Worm (Caenorhabditis elegans) whole organism, L3 larva: ENCODE results near the gene Y39G8B.13.
A peak's percentile ranks its signal among the peaks of the same experiment; 100 is the strongest.
"Not testable (repeated sequence)": the region's sequence is repeated elsewhere in the genome, so short reads cannot be mapped to it uniquely, and the experiment has no call there.

Experiments
- R02D3.7 ChIP-seq: fragments of 150-350 bp; optimal IDR thresholded peaks from 2 replicates; lab custom pipeline; 2014; ENCODE audit warnings: missing biosample characterization, missing genetic modification characterization
- ZK546.5 ChIP-seq: sonication (generic microtip); optimal IDR thresholded peaks from 2 replicates; lab custom pipeline; 2017; ENCODE audit warnings: missing biosample characterization, missing genetic modification characterization
- aly-2 ChIP-seq: fragments of 150-350 bp; optimal IDR thresholded peaks from 2 replicates; lab custom pipeline; 2014; ENCODE audit warnings: missing biosample characterization, missing genetic modification characterization
- ama-1 ChIP-seq: fragments of 150-350 bp; optimal IDR thresholded peaks from 2 replicates; lab custom pipeline; 2018
- ceh-16 ChIP-seq: sonication (generic microtip); optimal IDR thresholded peaks from 2 replicates; lab custom pipeline; 2017; ENCODE audit warnings: missing biosample characterization, missing genetic modification characterization
- ceh-28 ChIP-seq: fragments of 150-350 bp; optimal IDR thresholded peaks from 2 replicates; lab custom pipeline; 2014; ENCODE audit warnings: missing biosample characterization, missing genetic modification reagents, missing genetic modification characterization
- ceh-82 ChIP-seq: fragments of 150-350 bp; optimal IDR thresholded peaks from 2 replicates; lab custom pipeline; 2014; ENCODE audit warnings: missing biosample characterization, missing genetic modification characterization
- ceh-9 ChIP-seq: sonication (generic microtip); optimal IDR thresholded peaks from 2 replicates; lab custom pipeline; 2018; ENCODE audit warnings: missing biosample characterization, missing genetic modification characterization
- daf-12 ChIP-seq: fragments of 150-350 bp; optimal IDR thresholded peaks from 2 replicates; lab custom pipeline; 2014; ENCODE audit warnings: missing biosample characterization, missing genetic modification reagents, missing genetic modification characterization
- egl-27 ChIP-seq: sonication (generic microtip); optimal IDR thresholded peaks from 4 replicates; lab custom pipeline; 2017; ENCODE audit warnings: missing biosample characterization, missing genetic modification reagents, missing genetic modification characterization
- egl-5 ChIP-seq: fragments of 150-350 bp; optimal IDR thresholded peaks from 2 replicates; lab custom pipeline; 2017; ENCODE audit warnings: missing biosample characterization, missing genetic modification reagents, missing genetic modification characterization, inconsistent platforms
- elt-1 ChIP-seq: fragments of 150-350 bp; optimal IDR thresholded peaks from 2 replicates; lab custom pipeline; 2014; ENCODE audit warnings: missing biosample characterization, missing genetic modification characterization
- elt-2 ChIP-seq: sonication (generic microtip); optimal IDR thresholded peaks from 2 replicates; lab custom pipeline; 2016; ENCODE audit warnings: missing genetic modification reagents, mild to moderate bottlenecking, missing genetic modification characterization, missing compliant biosample characterization
- elt-3 ChIP-seq, 3 experiments: fragments of 150-350 bp in 1 of 3; sonication (generic microtip) in 2 of 3; optimal IDR thresholded peaks; 2 replicates in 2 of 3; 4 replicates in 1 of 3; lab custom pipeline; 2014 to 2017; ENCODE audit warnings: missing biosample characterization in 3 of 3, missing genetic modification characterization in 3 of 3
- eor-1 ChIP-seq, 2 experiments: fragments of 150-350 bp; optimal IDR thresholded peaks; 2 replicates each; lab custom pipeline; 2014 to 2018; ENCODE audit warnings: missing biosample characterization in 2 of 2, missing genetic modification characterization in 2 of 2
- fkh-10 ChIP-seq: sonication (generic microtip); optimal IDR thresholded peaks from 2 replicates; lab custom pipeline; 2017; ENCODE audit warnings: missing biosample characterization, missing genetic modification reagents, missing genetic modification characterization
- fkh-2 ChIP-seq: fragments of 150-350 bp; optimal IDR thresholded peaks from 2 replicates; lab custom pipeline; 2014; ENCODE audit warnings: missing biosample characterization, missing genetic modification reagents, missing genetic modification characterization
- fos-1 ChIP-seq: fragments of 150-350 bp; optimal IDR thresholded peaks from 2 replicates; lab custom pipeline; 2014; ENCODE audit warnings: missing biosample characterization, missing genetic modification characterization
- hmg-11 ChIP-seq: sonication (generic microtip); optimal IDR thresholded peaks from 2 replicates; lab custom pipeline; 2016; ENCODE audit warnings: missing genetic modification characterization, missing compliant biosample characterization
- jun-1 ChIP-seq: fragments of 150-350 bp; optimal IDR thresholded peaks from 2 replicates; lab custom pipeline; 2014; ENCODE audit warnings: missing biosample characterization, missing genetic modification reagents, missing genetic modification characterization
- lin-15B ChIP-seq: fragments of 150-350 bp; optimal IDR thresholded peaks from 2 replicates; lab custom pipeline; 2014; ENCODE audit warnings: missing biosample characterization, missing genetic modification characterization
- lsy-12 ChIP-seq: sonication (generic microtip); optimal IDR thresholded peaks from 2 replicates; lab custom pipeline; 2016; ENCODE audit warnings: mild to moderate bottlenecking, missing genetic modification characterization, missing compliant biosample characterization
- mdl-1 ChIP-seq: fragments of 150-350 bp; optimal IDR thresholded peaks from 2 replicates; lab custom pipeline; 2014; ENCODE audit warnings: missing biosample characterization, missing genetic modification characterization
- mml-1 ChIP-seq: fragments of 150-350 bp; sonication (generic microtip); optimal IDR thresholded peaks from 3 replicates; lab custom pipeline; 2014; ENCODE audit warnings: missing biosample characterization, missing genetic modification characterization
- nfya-1 ChIP-seq: sonication (generic microtip); optimal IDR thresholded peaks from 2 replicates; lab custom pipeline; 2017; ENCODE audit warnings: missing genetic modification characterization, mild to moderate bottlenecking, missing compliant biosample characterization, antibody characterized with exemption, moderate library complexity; ENCODE audit not compliant: insufficient read depth
- nhr-11 ChIP-seq: fragments of 150-350 bp; optimal IDR thresholded peaks from 2 replicates; lab custom pipeline; 2014; ENCODE audit warnings: missing biosample characterization, missing genetic modification characterization
- nhr-12 ChIP-seq: fragments of 150-350 bp; optimal IDR thresholded peaks from 2 replicates; lab custom pipeline; 2014; ENCODE audit warnings: missing biosample characterization, missing genetic modification characterization
- nhr-23 ChIP-seq: fragments of 150-350 bp; optimal IDR thresholded peaks from 2 replicates; lab custom pipeline; 2014; ENCODE audit warnings: missing biosample characterization, missing genetic modification reagents, missing genetic modification characterization
- nhr-237 ChIP-seq: fragments of 150-350 bp; optimal IDR thresholded peaks from 2 replicates; lab custom pipeline; 2014; ENCODE audit warnings: missing biosample characterization, missing genetic modification characterization
- nhr-25 ChIP-seq: sonication (generic microtip); optimal IDR thresholded peaks from 2 replicates; lab custom pipeline; 2017; ENCODE audit warnings: missing biosample characterization, missing genetic modification characterization
- nhr-43 ChIP-seq: sonication (generic microtip); optimal IDR thresholded peaks from 2 replicates; lab custom pipeline; 2016; ENCODE audit warnings: mild to moderate bottlenecking, missing genetic modification characterization, missing compliant biosample characterization; ENCODE audit not compliant: poor library complexity, severe bottlenecking
- nhr-67 ChIP-seq: fragments of 150-350 bp; optimal IDR thresholded peaks from 2 replicates; lab custom pipeline; 2014; ENCODE audit warnings: missing biosample characterization, missing genetic modification characterization
- nhr-76 ChIP-seq: fragments of 150-350 bp; sonication (generic microtip); optimal IDR thresholded peaks from 5 replicates; lab custom pipeline; 2014; ENCODE audit warnings: missing biosample characterization, missing genetic modification characterization
- nhr-77 ChIP-seq: fragments of 150-350 bp; optimal IDR thresholded peaks from 2 replicates; lab custom pipeline; 2014; ENCODE audit warnings: missing biosample characterization, missing genetic modification characterization
- pha-4 ChIP-seq: fragments of 150-350 bp; optimal IDR thresholded peaks from 2 replicates; lab custom pipeline; 2014; ENCODE audit warnings: missing biosample characterization, missing genetic modification reagents, missing genetic modification characterization
- pqm-1 ChIP-seq: fragments of 150-350 bp; optimal IDR thresholded peaks from 2 replicates; lab custom pipeline; 2017; ENCODE audit warnings: missing biosample characterization, missing genetic modification characterization, inconsistent platforms
- sea-2 ChIP-seq: fragments of 150-350 bp; sonication (generic microtip); optimal IDR thresholded peaks from 4 replicates; lab custom pipeline; 2014; ENCODE audit warnings: missing biosample characterization, missing genetic modification reagents, missing genetic modification characterization
- skn-1 ChIP-seq: fragments of 150-350 bp; optimal IDR thresholded peaks from 2 replicates; lab custom pipeline; 2014; ENCODE audit warnings: missing biosample characterization, missing genetic modification characterization
- snpc-4 ChIP-seq: fragments of 150-350 bp; optimal IDR thresholded peaks from 2 replicates; lab custom pipeline; 2014; ENCODE audit warnings: missing biosample characterization, missing genetic modification characterization
- tbx-2 ChIP-seq: sonication (generic microtip); optimal IDR thresholded peaks from 2 replicates; lab custom pipeline; 2016; ENCODE audit warnings: mild to moderate bottlenecking, missing genetic modification characterization, missing compliant biosample characterization
- unc-39 ChIP-seq: sonication (generic microtip); optimal IDR thresholded peaks from 4 replicates; lab custom pipeline; 2017; ENCODE audit warnings: missing biosample characterization, missing genetic modification characterization
- unc-62 ChIP-seq: fragments of 150-350 bp; sonication (generic microtip); optimal IDR thresholded peaks from 4 replicates; lab custom pipeline; 2014; ENCODE audit warnings: missing biosample characterization, missing genetic modification reagents, missing genetic modification characterization
- ztf-11 ChIP-seq: fragments of 150-350 bp; optimal IDR thresholded peaks from 2 replicates; lab custom pipeline; 2014; ENCODE audit warnings: missing biosample characterization, missing genetic modification characterization
- ztf-4 ChIP-seq: fragments of 150-350 bp; optimal IDR thresholded peaks from 2 replicates; lab custom pipeline; 2014; ENCODE audit warnings: missing biosample characterization, missing genetic modification characterization

Gene Y39G8B.13

DNA sequence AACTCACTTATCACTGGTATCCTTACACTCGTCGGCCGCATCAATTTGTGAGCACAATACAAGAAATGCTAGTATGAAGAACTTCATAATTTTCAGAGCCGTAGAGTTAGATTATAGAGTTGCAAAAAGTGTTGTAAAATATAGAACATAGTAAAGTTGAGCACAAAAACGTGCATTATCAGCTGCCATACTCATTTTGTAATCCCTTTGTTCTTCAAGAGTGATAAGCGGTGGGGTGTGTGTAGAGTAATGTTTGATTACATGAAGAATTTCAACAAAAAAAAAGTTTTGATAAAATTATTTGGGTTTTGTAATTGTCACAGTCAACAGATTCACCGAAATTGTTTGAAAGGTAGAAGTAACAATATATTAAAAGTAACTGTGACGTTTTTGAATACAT is at the start of gene Y39G8B.13, which contains the start of gene Y39G8B.10:
Y39G8B.13 (minus strand) TSS at position 125 of the 400 bp plus-strand sequence.
Y39G8B.10 (minus strand) TSS at position 193 of the 400 bp plus-strand sequence.
- TF ChIP-seq pqm-1, result peak; percentile 78
- TF ChIP-seq unc-39 (tag; lab: Kevin White, UChicago), result no peak
- no peak for TF ChIP-seq ceh-82 (tag; lab: Kevin White, UChicago)
- no peak for TF ChIP-seq pha-4 (tag; lab: Kevin White, UChicago)
- TF ChIP-seq hmg-11 (tag; lab: Kevin White, UChicago), result no peak
- no peak for TF ChIP-seq egl-5 (tag; lab: Kevin White, UChicago)
- no peak for TF ChIP-seq ama-1
- no peak for TF ChIP-seq ztf-4 (tag; lab: Kevin White, UChicago)
- no peak for TF ChIP-seq snpc-4 (tag; lab: Kevin White, UChicago)
- TF ChIP-seq ztf-11, result no peak
- no peak for TF ChIP-seq fkh-2 (tag; lab: Kevin White, UChicago)
- no peak for TF ChIP-seq mml-1 (tag; lab: Kevin White, UChicago)
- TF ChIP-seq elt-2 (tag; lab: Kevin White, UChicago), result peak; percentile 86
- no peak for TF ChIP-seq daf-12
- TF ChIP-seq nhr-67 (tag; lab: Kevin White, UChicago), result no peak
- no peak for TF ChIP-seq nhr-76 (tag; lab: Kevin White, UChicago)

DNA sequence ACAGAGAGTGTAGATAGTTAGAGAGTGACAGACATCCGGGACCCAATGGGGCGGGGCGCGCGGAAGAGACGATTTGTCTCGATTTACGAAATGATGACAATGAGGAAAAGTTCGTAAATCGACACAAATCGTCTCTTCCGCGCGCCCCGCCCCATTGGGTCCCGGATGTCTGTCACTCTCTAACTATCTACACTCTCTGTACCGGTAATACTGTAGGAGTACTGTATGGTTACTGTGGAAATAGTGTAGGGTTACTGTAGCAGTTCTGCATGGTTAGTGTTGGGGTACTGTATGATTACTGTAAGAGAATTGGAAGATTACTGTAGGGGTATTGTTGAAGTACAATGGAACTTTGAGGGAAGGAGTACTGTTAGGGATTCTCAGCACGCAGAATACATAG is 38.4 kb upstream of the Y39G8B.13 start, which contains the start of gene F01D5.10:
F01D5.10 (minus strand) TSS at position 101 of the 400 bp plus-strand sequence.
- TF ChIP-seq nhr-11; fkh-2 (tag; lab: Kevin White, UChicago); ceh-28 (tag; lab: Kevin White, UChicago): not testable (repeated sequence)

DNA sequence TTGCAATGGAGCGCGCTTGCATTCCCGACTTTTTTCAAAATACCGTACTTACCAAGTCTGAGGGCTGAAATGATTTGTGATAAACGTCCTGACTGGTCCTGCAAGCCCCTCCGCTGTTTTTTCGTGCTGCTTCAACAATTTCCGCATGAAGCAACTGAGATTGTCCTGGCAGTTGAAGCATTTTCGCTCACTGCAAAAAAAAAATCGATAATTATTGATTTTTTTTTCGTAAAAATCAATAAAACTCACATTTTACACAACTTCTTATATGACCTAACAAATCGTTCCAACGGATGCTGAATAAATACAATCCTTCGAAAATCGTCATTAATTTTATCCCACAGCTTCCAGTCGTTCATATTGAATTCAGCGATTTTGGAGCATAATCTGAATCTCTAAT is 36.0 kb upstream of the Y39G8B.13 start:
- TF ChIP-seq elt-2 (tag; lab: Kevin White, UChicago), result no peak
- no peak for TF ChIP-seq elt-3 (tag; optimal IDR thresholded peaks at IDR 0.05; lab: Kevin White, UChicago)
- no peak for TF ChIP-seq fkh-2 (tag; lab: Kevin White, UChicago)
- peak; percentile 83 for TF ChIP-seq ceh-28 (tag; lab: Kevin White, UChicago)
- no peak for TF ChIP-seq fos-1
- TF ChIP-seq egl-27 (tag; lab: Kevin White, UChicago), result no peak

DNA sequence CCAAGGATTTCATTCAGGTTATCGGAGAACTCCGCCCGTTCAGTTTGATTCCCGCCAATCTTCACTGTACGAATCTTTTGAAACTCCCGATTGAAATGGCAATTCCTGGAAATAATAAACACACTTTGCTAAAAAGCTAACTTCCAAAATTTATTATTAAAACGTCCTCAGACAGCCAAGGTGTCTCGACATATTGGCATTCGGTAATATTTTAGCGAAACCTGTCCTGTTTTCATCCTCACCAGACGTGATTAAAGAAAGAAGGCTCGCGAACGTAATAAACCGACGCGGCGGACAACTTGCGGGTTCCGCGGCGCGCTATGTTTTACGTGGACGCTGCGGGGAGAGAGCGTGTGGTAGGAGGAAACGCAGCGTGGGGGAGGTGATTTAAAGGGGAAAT is 35.3 kb upstream of the Y39G8B.13 start:
- TF ChIP-seq ceh-16, result no peak
- peak; percentile 84 for TF ChIP-seq lsy-12
- TF ChIP-seq eor-1 (tag; optimal IDR thresholded peaks at IDR 0.05; lab: Kevin White, UChicago), result no peak
- peak; percentile 55 for TF ChIP-seq ceh-82 (tag; lab: Kevin White, UChicago)
- TF ChIP-seq R02D3.7 (tag; lab: Kevin White, UChicago), result peak; percentile 41
- TF ChIP-seq ZK546.5 (tag; lab: Kevin White, UChicago), result no peak
- TF ChIP-seq aly-2 (tag; lab: Kevin White, UChicago), result no peak
- TF ChIP-seq daf-12, result no peak
- peak; percentile 26 for TF ChIP-seq jun-1
- no peak for TF ChIP-seq ztf-4 (tag; lab: Kevin White, UChicago)
- peak; percentile 99 for TF ChIP-seq snpc-4 (tag; lab: Kevin White, UChicago)
- TF ChIP-seq mdl-1 (tag; lab: Kevin White, UChicago), result no peak
- peak; percentile 75 for TF ChIP-seq hmg-11 (tag; lab: Kevin White, UChicago)
- TF ChIP-seq nhr-76 (tag; lab: Kevin White, UChicago), result no peak
- peak; percentile 79 for TF ChIP-seq nhr-43 (tag; lab: Kevin White, UChicago)
- no peak for TF ChIP-seq nhr-12 (tag; lab: Kevin White, UChicago)
- TF ChIP-seq nhr-67 (tag; lab: Kevin White, UChicago), result no peak
- peak; percentile 62 for TF ChIP-seq lin-15B
- TF ChIP-seq tbx-2 (tag; lab: Kevin White, UChicago), result peak; percentile 71
- TF ChIP-seq ceh-9 (tag; lab: Kevin White, UChicago), result no peak
- no peak for TF ChIP-seq nhr-11
- TF ChIP-seq unc-62 (GFP tag; lab: Kevin White, UChicago), result no peak
- peak; percentile 98 for TF ChIP-seq ama-1
- peak; percentile 69 for TF ChIP-seq nhr-77 (tag; lab: Kevin White, UChicago)
- TF ChIP-seq nhr-23, result peak; percentile 78
- TF ChIP-seq nhr-237, result no peak
- TF ChIP-seq fkh-10 (GFP tag; lab: Kevin White, UChicago), result no peak
- TF ChIP-seq elt-2 (tag; lab: Kevin White, UChicago), result peak; percentile 62
- no peak for TF ChIP-seq unc-39 (tag; lab: Kevin White, UChicago)
- no peak for TF ChIP-seq ceh-28 (tag; lab: Kevin White, UChicago)
- peak; percentile 79 for TF ChIP-seq pqm-1
- no peak for TF ChIP-seq fos-1
- no peak for TF ChIP-seq ztf-11
- no peak for TF ChIP-seq egl-27 (tag; lab: Kevin White, UChicago)
- no peak for TF ChIP-seq elt-1 (tag; lab: Kevin White, UChicago)
- TF ChIP-seq nfya-1 (tag; lab: Kevin White, UChicago), result peak; percentile 74
- no peak for TF ChIP-seq sea-2 (GFP tag; lab: Kevin White, UChicago)
- peak; percentile 65 for TF ChIP-seq nhr-25
- TF ChIP-seq elt-3 (tag; optimal IDR thresholded peaks at IDR 0.05; lab: Kevin White, UChicago), result no peak
- peak; percentile 39 for TF ChIP-seq skn-1 (tag; lab: Kevin White, UChicago)
- peak; percentile 62 for TF ChIP-seq fkh-2 (tag; lab: Kevin White, UChicago)
- TF ChIP-seq egl-5 (tag; lab: Kevin White, UChicago), result no peak
